Fruit fly (Drosophila melanogaster): Measurements from ENCODE around the gene Ir94c.

Ir94c gene

dm6 chr3R:22145425-22146411, 26.5 kb upstream of the Ir94c start (continued):
- peak; percentile 46 for TF ChIP-seq tup (GFP tag; optimal IDR thresholded peaks at IDR 0.05)
- TF ChIP-seq pb (GFP tag; optimal IDR thresholded peaks at IDR 0.05): peak; percentile 28
- no peak for TF ChIP-seq bbx (GFP tag; IDR thresholded peaks at IDR 0.05; ENCODE audit: partially characterized antibody)
- peak; percentile 66 for TF ChIP-seq jing (GFP tag; optimal IDR thresholded peaks at IDR 0.05)
- peak; percentile 88 for TF ChIP-seq ind (GFP tag; optimal IDR thresholded peaks at IDR 0.05)
- peak; percentile 31 for TF ChIP-seq cg (GFP tag; optimal IDR thresholded peaks at IDR 0.05)
- TF ChIP-seq nom (GFP tag; optimal IDR thresholded peaks at IDR 0.05): no peak
- TF ChIP-seq eyg (GFP tag; optimal IDR thresholded peaks at IDR 0.05): peak; percentile 38
- peak; percentile 75 for TF ChIP-seq CG6272 (GFP tag; IDR thresholded peaks at IDR 0.05)
- peak; percentile 85 for TF ChIP-seq CG1024 (GFP tag; IDR thresholded peaks at IDR 0.05)
- no peak for TF ChIP-seq Dfd (GFP tag; optimal IDR thresholded peaks at IDR 0.05)
- peak; percentile 74 for TF ChIP-seq CG13424 (tag; optimal IDR thresholded peaks at IDR 0.05)
- TF ChIP-seq CG10147 (GFP tag; optimal IDR thresholded peaks at IDR 0.05): no peak
- TF ChIP-seq croc (GFP tag; conservative IDR thresholded peaks at IDR 0.05): peak; percentile 82
- no peak for TF ChIP-seq Elba2 (GFP tag; optimal IDR thresholded peaks at IDR 0.05)
- peak; percentile 86 for TF ChIP-seq CG7839 (tag; optimal IDR thresholded peaks at IDR 0.05)
- TF ChIP-seq phol (tag; optimal IDR thresholded peaks at IDR 0.05): peak; percentile 85
- TF ChIP-seq emc (GFP tag; optimal IDR thresholded peaks at IDR 0.05): no peak
- peak; percentile 9 for TF ChIP-seq Jarid2 (GFP tag; optimal IDR thresholded peaks at IDR 0.05)
- no peak for TF ChIP-seq pita (GFP tag; optimal IDR thresholded peaks at IDR 0.05)
- peak; percentile 82 for TF ChIP-seq CG2202 (tag; optimal IDR thresholded peaks at IDR 0.05)

- TF ChIP-seq jigr1 (GFP tag; IDR thresholded peaks at IDR 0.05) (no peak), sens (GFP tag) (peak; percentile 70), chm (GFP tag; IDR thresholded peaks at IDR 0.05) (peak; percentile 19), twi (tag; optimal IDR thresholded peaks at IDR 0.05) (peak; percentile 89), stwl (tag; optimal IDR thresholded peaks at IDR 0.05) (peak; percentile 7), CG2199 (GFP tag; IDR thresholded peaks at IDR 0.05) (peak; percentile 88; the same call in 2 of the 3 replicates), CG7839 (tag; optimal IDR thresholded peaks at IDR 0.05) (no peak), Awh (GFP tag; IDR thresholded peaks at IDR 0.05) (0 out of 2 replicates have a peak, but pooled peaks have one; percentile 26)
These were observed 23.2 kb upstream of the Ir94c start for dm6 chr3R:22142495-22142894.

dm6 chr3R:22141332-22141731, 22.1 kb upstream of the Ir94c start:
- no peak for TF ChIP-seq CG6689 (GFP tag; IDR thresholded peaks at IDR 0.05)

dm6 chr3R:22139916-22140455, 20.7 kb upstream of the Ir94c start:
- TF ChIP-seq HmgZ (tag; optimal IDR thresholded peaks at IDR 0.05) (no peak), bsh (GFP tag; optimal IDR thresholded peaks at IDR 0.05) (peak in 1 of 2 experiments; percentile 87), Drgx (GFP tag; IDR thresholded peaks at IDR 0.05) (0 out of 2 replicates have a peak, but pooled peaks have one; percentile 16), CG4360 (GFP tag; IDR thresholded peaks at IDR 0.05) (peak; percentile 93), nom (GFP tag; optimal IDR thresholded peaks at IDR 0.05) (peak; percentile 82)

All from whole organism, embryonic.